Worm (Caenorhabditis elegans) whole organism, L1 larva: ENCODE data around the gene Y4C6B.3.

Source experiments
- ceh-63 ChIP-seq: fragments of 200-800 bp; sonication (Bioruptor generic); optimal IDR thresholded peaks from 2 replicates; lab custom pipeline; 2018; ENCODE audit warnings: mild to moderate bottlenecking, missing genetic modification characterization, missing compliant biosample characterization
- elt-3 ChIP-seq, 6 experiments: fragments of 150-350 bp in 1 of 6; sonication (generic microtip); optimal IDR thresholded peaks; 2 replicates each; lab custom pipeline; 2017 to 2018; ENCODE audit warnings: missing biosample characterization in 6 of 6, missing genetic modification characterization in 6 of 6, inconsistent platforms in 1 of 6
- fkh-4 ChIP-seq: sonication (generic microtip); optimal IDR thresholded peaks from 2 replicates; lab custom pipeline; 2016; ENCODE audit warnings: missing compliant biosample characterization, missing genetic modification characterization, borderline replicate concordance
- fkh-8 ChIP-seq: sonication (generic microtip); optimal IDR thresholded peaks from 2 replicates; lab custom pipeline; 2016; ENCODE audit warnings: mild to moderate bottlenecking, missing genetic modification characterization, missing compliant biosample characterization
- lin-39 ChIP-seq: fragments of 150-350 bp; optimal IDR thresholded peaks from 2 replicates; lab custom pipeline; 2014; ENCODE audit warnings: missing biosample characterization, missing genetic modification reagents, missing genetic modification characterization
- mab-9 ChIP-seq: fragments of 200-800 bp; sonication (Bioruptor generic); IDR thresholded peaks from 2 replicates; pipeline ENCODE4 v1.3.6; 2022; ENCODE audit warnings: missing genetic modification reagents, missing genetic modification characterization, missing compliant biosample characterization
- nhr-90 ChIP-seq: sonication (generic microtip); optimal IDR thresholded peaks from 2 replicates; lab custom pipeline; 2016; ENCODE audit warnings: mild to moderate bottlenecking, missing genetic modification characterization, missing compliant biosample characterization; ENCODE audit not compliant: poor library complexity
- unc-130 ChIP-seq: fragments of 150-350 bp; optimal IDR thresholded peaks from 2 replicates; lab custom pipeline; 2017; ENCODE audit warnings: missing biosample characterization, missing genetic modification characterization, inconsistent platforms
- ztf-11 ChIP-seq, 2 experiments: sonication (generic microtip); optimal IDR thresholded peaks; 2 replicates each; lab custom pipeline; 2016 to 2017; ENCODE audit warnings: missing genetic modification characterization in 2 of 2, missing biosample characterization in 1 of 2, missing compliant biosample characterization in 1 of 2
- ztf-4 ChIP-seq: fragments of 150-350 bp; optimal IDR thresholded peaks from 2 replicates; lab custom pipeline; 2014; ENCODE audit warnings: missing biosample characterization, missing genetic modification characterization

DNA sequence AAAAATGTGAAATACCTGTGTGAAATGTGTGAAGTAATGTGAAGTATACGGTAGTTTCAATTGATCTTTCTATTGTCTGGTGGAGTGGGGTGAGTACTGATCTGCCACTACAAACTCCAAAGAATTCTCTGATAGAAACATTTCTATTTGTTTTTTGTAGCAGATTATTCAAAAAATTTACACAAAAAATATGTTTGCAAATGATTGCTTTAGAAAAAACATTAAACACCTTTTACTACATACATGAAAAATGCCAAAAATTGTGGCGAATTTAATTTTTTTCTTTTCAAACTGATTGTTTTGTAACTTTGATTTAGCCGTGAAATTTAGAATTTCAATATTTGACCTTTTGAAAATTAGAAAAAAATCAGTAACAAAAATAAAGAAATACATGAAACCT, 22.5 kb upstream of the Y4C6B.3 start, which contains the start of gene ZK354.3:
- TF ChIP-seq lin-39 (tag; lab: Kevin White, UChicago) (no peak), elt-3 (tag; optimal IDR thresholded peaks at IDR 0.05; lab: Kevin White, UChicago) (no peak), ceh-63 (no peak), fkh-4 (tag; lab: Kevin White, UChicago) (no peak), unc-130 (no peak), mab-9 (GFP tag; lab: Robert Waterston, UW) (no peak), nhr-90 (tag; lab: Kevin White, UChicago) (no peak), ztf-11 (tag; optimal IDR thresholded peaks at IDR 0.05; lab: Kevin White, UChicago) (no peak), fkh-8 (tag; lab: Kevin White, UChicago) (no peak), ztf-4 (tag; lab: Kevin White, UChicago) (no peak)
